Worm (Caenorhabditis elegans) whole organism, mixed stage, embryonic: ENCODE data around the gene rpl-29.
A peak's percentile ranks its signal among the peaks of the same experiment; 100 is the strongest.

Experiments
- M03D4.4 ChIP-seq: sonication (generic microtip); optimal IDR thresholded peaks from 2 replicates; lab custom pipeline; 2017; ENCODE audit warnings: mild to moderate bottlenecking, missing genetic modification characterization, missing compliant biosample characterization
- bed-3 ChIP-seq: fragments of 200-800 bp; sonication (Bioruptor generic); optimal IDR thresholded peaks from 3 replicates; lab custom pipeline; 2018; ENCODE audit warnings: mild to moderate bottlenecking, missing genetic modification characterization, moderate library complexity, missing compliant biosample characterization
- blmp-1 ChIP-seq: fragments of 150-350 bp; optimal IDR thresholded peaks from 2 replicates; lab custom pipeline; 2014; ENCODE audit warnings: missing biosample characterization, missing genetic modification characterization
- ceh-39 ChIP-seq: fragments of 150-350 bp; optimal IDR thresholded peaks from 2 replicates; lab custom pipeline; 2014; ENCODE audit warnings: missing biosample characterization, missing genetic modification characterization
- ceh-43 ChIP-seq: fragments of 200-800 bp; sonication (Bioruptor generic); optimal IDR thresholded peaks from 2 replicates; lab custom pipeline; 2018; ENCODE audit warnings: mild to moderate bottlenecking, missing genetic modification characterization, moderate library complexity, missing compliant biosample characterization
- ceh-83 ChIP-seq: fragments of 200-800 bp; sonication (Bioruptor generic); optimal IDR thresholded peaks from 2 replicates; lab custom pipeline; 2018; ENCODE audit warnings: mild to moderate bottlenecking, missing genetic modification characterization, missing compliant biosample characterization
- ces-1 ChIP-seq: fragments of 150-350 bp; optimal IDR thresholded peaks from 2 replicates; lab custom pipeline; 2014; ENCODE audit warnings: missing biosample characterization, missing genetic modification reagents, missing genetic modification characterization
- cnd-1 ChIP-seq: fragments of 200-800 bp; sonication (Bioruptor generic); optimal IDR thresholded peaks from 2 replicates; lab custom pipeline; 2018; ENCODE audit warnings: mild to moderate bottlenecking, missing genetic modification characterization, missing compliant biosample characterization
- drap-1 ChIP-seq: fragments of 200-800 bp; sonication (Bioruptor generic); optimal IDR thresholded peaks from 3 replicates; lab custom pipeline; 2018; ENCODE audit warnings: mild to moderate bottlenecking, missing genetic modification characterization, missing compliant biosample characterization
- elt-1 ChIP-seq: sonication (generic microtip); optimal IDR thresholded peaks from 2 replicates; lab custom pipeline; 2017; ENCODE audit warnings: missing genetic modification characterization, mild to moderate bottlenecking, missing compliant biosample characterization, antibody characterized with exemption, moderate library complexity, borderline replicate concordance; ENCODE audit not compliant: insufficient read depth
- elt-3 ChIP-seq: fragments of 150-350 bp; optimal IDR thresholded peaks from 2 replicates; lab custom pipeline; 2014; ENCODE audit warnings: missing biosample characterization, missing genetic modification characterization
- flh-1 ChIP-seq: fragments of 200-800 bp; sonication (Bioruptor generic); optimal IDR thresholded peaks from 2 replicates; lab custom pipeline; 2018; ENCODE audit warnings: mild to moderate bottlenecking, missing genetic modification characterization, moderate library complexity, missing compliant biosample characterization
- ham-2 ChIP-seq: fragments of 200-800 bp; sonication (Bioruptor generic); optimal IDR thresholded peaks from 2 replicates; lab custom pipeline; 2018; ENCODE audit warnings: mild to moderate bottlenecking, missing genetic modification characterization, missing compliant biosample characterization
- hlh-1 ChIP-seq: fragments of 150-350 bp; optimal IDR thresholded peaks from 2 replicates; lab custom pipeline; 2014; ENCODE audit warnings: missing biosample characterization, missing genetic modification reagents, missing genetic modification characterization
- lin-13 ChIP-seq: fragments of 150-350 bp; optimal IDR thresholded peaks from 2 replicates; lab custom pipeline; 2014; ENCODE audit warnings: missing biosample characterization, missing genetic modification characterization
- lin-32 ChIP-seq: fragments of 200-800 bp; sonication (Bioruptor generic); optimal IDR thresholded peaks from 2 replicates; lab custom pipeline; 2018; ENCODE audit warnings: mild to moderate bottlenecking, missing genetic modification characterization, missing compliant biosample characterization
- lsy-2 ChIP-seq: fragments of 150-350 bp; optimal IDR thresholded peaks from 2 replicates; lab custom pipeline; 2014; ENCODE audit warnings: missing biosample characterization, missing genetic modification characterization
- mab-5 ChIP-seq: fragments of 150-350 bp; optimal IDR thresholded peaks from 2 replicates; lab custom pipeline; 2014; ENCODE audit warnings: missing biosample characterization, missing genetic modification characterization
- mep-1 ChIP-seq: fragments of 150-350 bp; optimal IDR thresholded peaks from 2 replicates; lab custom pipeline; 2017; ENCODE audit warnings: missing biosample characterization, missing genetic modification reagents, missing genetic modification characterization, inconsistent platforms
- mls-2 ChIP-seq: sonication (generic microtip); optimal IDR thresholded peaks from 2 replicates; lab custom pipeline; 2016; ENCODE audit warnings: mild to moderate bottlenecking, missing genetic modification characterization, moderate library complexity, missing compliant biosample characterization
- nhr-12 ChIP-seq: fragments of 150-350 bp; optimal IDR thresholded peaks from 2 replicates; lab custom pipeline; 2014; ENCODE audit warnings: missing biosample characterization, missing genetic modification characterization
- nhr-2 ChIP-seq: fragments of 150-350 bp; optimal IDR thresholded peaks from 2 replicates; lab custom pipeline; 2014; ENCODE audit warnings: missing biosample characterization, missing genetic modification characterization
- nhr-237 ChIP-seq: fragments of 150-350 bp; optimal IDR thresholded peaks from 2 replicates; lab custom pipeline; 2014; ENCODE audit warnings: missing biosample characterization, missing genetic modification characterization
- nhr-28 ChIP-seq: fragments of 150-350 bp; optimal IDR thresholded peaks from 2 replicates; lab custom pipeline; 2014; ENCODE audit warnings: missing biosample characterization, missing genetic modification characterization
- nhr-76 ChIP-seq: sonication (generic microtip); optimal IDR thresholded peaks from 2 replicates; lab custom pipeline; 2017; ENCODE audit warnings: missing biosample characterization, missing genetic modification characterization
- pha-4 ChIP-seq: fragments of 150-350 bp; optimal IDR thresholded peaks from 2 replicates; lab custom pipeline; 2018; ENCODE audit warnings: missing biosample characterization, missing genetic modification reagents, missing genetic modification characterization
- sem-2 ChIP-seq: fragments of 200-800 bp; sonication (Bioruptor generic); optimal IDR thresholded peaks from 2 replicates; lab custom pipeline; 2018; ENCODE audit warnings: mild to moderate bottlenecking, missing genetic modification characterization, missing compliant biosample characterization
- snpc-4 ChIP-seq: fragments of 150-350 bp; optimal IDR thresholded peaks from 2 replicates; lab custom pipeline; 2014; ENCODE audit warnings: missing biosample characterization, missing genetic modification characterization
- sptf-1 ChIP-seq: sonication (generic microtip); optimal IDR thresholded peaks from 2 replicates; lab custom pipeline; 2017; ENCODE audit warnings: mild to moderate bottlenecking, missing genetic modification characterization, moderate library complexity, missing compliant biosample characterization
- tbx-8 ChIP-seq: fragments of 200-800 bp; sonication (Bioruptor generic); optimal IDR thresholded peaks from 2 replicates; lab custom pipeline; 2018; ENCODE audit warnings: mild to moderate bottlenecking, missing genetic modification characterization, moderate library complexity, missing compliant biosample characterization
- unc-120 ChIP-seq: sonication (generic microtip); optimal IDR thresholded peaks from 2 replicates; lab custom pipeline; 2017; ENCODE audit warnings: missing genetic modification characterization, missing compliant biosample characterization; ENCODE audit not compliant: poor library complexity, severe bottlenecking
- unc-39 ChIP-seq: fragments of 150-350 bp; optimal IDR thresholded peaks from 2 replicates; lab custom pipeline; 2014; ENCODE audit warnings: missing biosample characterization, missing genetic modification characterization
- unc-62 ChIP-seq: fragments of 150-350 bp; optimal IDR thresholded peaks from 2 replicates; lab custom pipeline; 2014; ENCODE audit warnings: missing biosample characterization, missing genetic modification reagents, missing genetic modification characterization
- zip-8 ChIP-seq: fragments of 150-350 bp; optimal IDR thresholded peaks from 2 replicates; lab custom pipeline; 2014; ENCODE audit warnings: missing biosample characterization, missing genetic modification characterization
- ztf-11 ChIP-seq: fragments of 150-350 bp; optimal IDR thresholded peaks from 2 replicates; lab custom pipeline; 2014; ENCODE audit warnings: missing biosample characterization, missing genetic modification characterization

The rpl-29 gene

ce11 chrIV:13881754-13882275 is at the start of gene rpl-29:
Gene rpl-29 (plus strand): TSS chrIV:13882225.
- TF ChIP-seq snpc-4 (tag; lab: Kevin White, UChicago) = no peak
- no peak for TF ChIP-seq zip-8 (tag; lab: Kevin White, UChicago)
- no peak for TF ChIP-seq unc-62
- peak; percentile 54 for TF ChIP-seq mep-1
- TF ChIP-seq ceh-43 (GFP tag; lab: Kevin White, UChicago) = no peak
- no peak for TF ChIP-seq nhr-2 (tag; lab: Kevin White, UChicago)
- TF ChIP-seq drap-1 = no peak
- no peak for TF ChIP-seq nhr-28
- TF ChIP-seq hlh-1 (tag; lab: Kevin White, UChicago) = peak; percentile 78
- no peak for TF ChIP-seq bed-3 (GFP tag; lab: Kevin White, UChicago)
- TF ChIP-seq ceh-83 (GFP tag; lab: Kevin White, UChicago) = no peak
- TF ChIP-seq ham-2 (GFP tag; lab: Kevin White, UChicago) = no peak
- TF ChIP-seq flh-1 (GFP tag; lab: Kevin White, UChicago) = no peak
- TF ChIP-seq sem-2 (GFP tag; lab: Kevin White, UChicago) = no peak
- TF ChIP-seq M03D4.4 (tag; lab: Kevin White, UChicago) = no peak
- TF ChIP-seq nhr-237 (tag; lab: Kevin White, UChicago) = peak; percentile 78
- TF ChIP-seq ces-1 (GFP tag; lab: Kevin White, UChicago) = peak; percentile 41
- TF ChIP-seq cnd-1 (tag; lab: Kevin White, UChicago) = no peak
- TF ChIP-seq mls-2 (tag; lab: Kevin White, UChicago) = no peak
- no peak for TF ChIP-seq nhr-76 (tag; lab: Kevin White, UChicago)
- no peak for TF ChIP-seq unc-39 (tag; lab: Kevin White, UChicago)
- no peak for TF ChIP-seq ztf-11 (tag; lab: Kevin White, UChicago)
- peak; percentile 11 for TF ChIP-seq nhr-12
- no peak for TF ChIP-seq sptf-1
- TF ChIP-seq lin-13 (tag; lab: Kevin White, UChicago) = peak; percentile 82
- no peak for TF ChIP-seq elt-1
- peak; percentile 86 for TF ChIP-seq pha-4 (tag; lab: Kevin White, UChicago)
- peak; percentile 80 for TF ChIP-seq ceh-39 (tag; lab: Kevin White, UChicago)
- TF ChIP-seq lsy-2 (tag; lab: Kevin White, UChicago) = peak; percentile 99
- TF ChIP-seq tbx-8 (GFP tag; lab: Kevin White, UChicago) = no peak
- peak; percentile 1 for TF ChIP-seq unc-120 (tag; lab: Kevin White, UChicago)
- TF ChIP-seq mab-5 (tag; lab: Kevin White, UChicago) = no peak
- no peak for TF ChIP-seq elt-3 (tag; lab: Kevin White, UChicago)
- TF ChIP-seq blmp-1 = no peak
- TF ChIP-seq lin-32 (GFP tag; lab: Kevin White, UChicago) = no peak

ce11 chrIV:13834394-13835129 is 47.5 kb upstream of the rpl-29 start:
- TF ChIP-seq nhr-28 (no peak), ceh-43 (GFP tag; lab: Kevin White, UChicago) (no peak), pha-4 (tag; lab: Kevin White, UChicago) (no peak), mab-5 (tag; lab: Kevin White, UChicago) (no peak), nhr-12 (no peak), ces-1 (GFP tag; lab: Kevin White, UChicago) (no peak), elt-3 (tag; lab: Kevin White, UChicago) (no peak), nhr-237 (tag; lab: Kevin White, UChicago) (no peak), snpc-4 (tag; lab: Kevin White, UChicago) (no peak), tbx-8 (GFP tag; lab: Kevin White, UChicago) (no peak), blmp-1 (no peak), sem-2 (GFP tag; lab: Kevin White, UChicago) (no peak), bed-3 (GFP tag; lab: Kevin White, UChicago) (no peak), ceh-83 (GFP tag; lab: Kevin White, UChicago) (no peak), M03D4.4 (tag; lab: Kevin White, UChicago) (no peak), ham-2 (GFP tag; lab: Kevin White, UChicago) (no peak), unc-120 (tag; lab: Kevin White, UChicago) (no peak), cnd-1 (tag; lab: Kevin White, UChicago) (no peak), sptf-1 (no peak), lsy-2 (tag; lab: Kevin White, UChicago) (no peak)
